Worm (Caenorhabditis elegans) whole organism, L1 larva: Measurements from ENCODE around the gene gck-3.
"Not testable (repeated sequence)": the region's sequence is repeated elsewhere in the genome, so short reads cannot be mapped to it uniquely, and the experiment has no call there.

Source experiments
- C16A3.4 ChIP-seq: fragments of 150-350 bp; optimal IDR thresholded peaks from 2 replicates; lab custom pipeline; 2014; ENCODE audit warnings: missing biosample characterization, missing genetic modification characterization
- C34B4.2 ChIP-seq: sonication (generic microtip); optimal IDR thresholded peaks from 2 replicates; lab custom pipeline; 2017; ENCODE audit warnings: mild to moderate bottlenecking, missing genetic modification characterization, missing compliant biosample characterization
- F16B12.6 ChIP-seq: fragments of 150-350 bp; optimal IDR thresholded peaks from 2 replicates; lab custom pipeline; 2014; ENCODE audit warnings: missing biosample characterization, missing genetic modification characterization
- aha-1 ChIP-seq: fragments of 150-350 bp; optimal IDR thresholded peaks from 2 replicates; lab custom pipeline; 2014; ENCODE audit warnings: missing biosample characterization, missing genetic modification characterization
- ama-1 ChIP-seq: fragments of 150-350 bp; optimal IDR thresholded peaks from 2 replicates; lab custom pipeline; 2014
- blmp-1 ChIP-seq: fragments of 150-350 bp; optimal IDR thresholded peaks from 2 replicates; lab custom pipeline; 2014; ENCODE audit warnings: missing biosample characterization, missing genetic modification characterization
- ceh-88 ChIP-seq: fragments of 200-800 bp; sonication (Bioruptor generic); IDR thresholded peaks from 2 replicates; pipeline ENCODE4 v1.3.6; 2022; ENCODE audit warnings: missing genetic modification characterization, missing compliant biosample characterization
- ceh-90 ChIP-seq: sonication (generic microtip); optimal IDR thresholded peaks from 2 replicates; lab custom pipeline; 2016; ENCODE audit warnings: missing genetic modification characterization, missing compliant biosample characterization
- efl-1 ChIP-seq, 4 experiments: fragments of 150-350 bp; optimal IDR thresholded peaks in 3 of 4; peaks in 1 of 4; 1 replicate in 1 of 4; 2 replicates in 3 of 4; lab custom pipeline; 2014; ENCODE audit warnings: missing biosample characterization in 2 of 4, missing genetic modification characterization in 2 of 4, missing genetic modification reagents in 2 of 4
- elt-2 ChIP-seq: sonication (generic microtip); optimal IDR thresholded peaks from 2 replicates; lab custom pipeline; 2016; ENCODE audit warnings: missing genetic modification characterization, mild to moderate bottlenecking, inconsistent platforms, missing compliant biosample characterization, missing genetic modification reagents
- elt-3 ChIP-seq, 6 experiments: fragments of 150-350 bp in 1 of 6; sonication (generic microtip); optimal IDR thresholded peaks; 2 replicates each; lab custom pipeline; 2017 to 2018; ENCODE audit warnings: missing biosample characterization in 6 of 6, missing genetic modification characterization in 6 of 6, inconsistent platforms in 1 of 6
- fkh-10 ChIP-seq: sonication (generic microtip); optimal IDR thresholded peaks from 2 replicates; lab custom pipeline; 2017; ENCODE audit warnings: missing biosample characterization, missing genetic modification reagents, missing genetic modification characterization
- fkh-4 ChIP-seq: sonication (generic microtip); optimal IDR thresholded peaks from 2 replicates; lab custom pipeline; 2016; ENCODE audit warnings: missing compliant biosample characterization, missing genetic modification characterization, borderline replicate concordance
- hlh-17 ChIP-seq: fragments of 200-800 bp; sonication (Bioruptor generic); optimal IDR thresholded peaks from 2 replicates; lab custom pipeline; 2018; ENCODE audit warnings: missing genetic modification characterization, mild to moderate bottlenecking, missing compliant biosample characterization, moderate library complexity, borderline replicate concordance
- hpl-2 ChIP-seq: fragments of 150-350 bp; optimal IDR thresholded peaks from 2 replicates; lab custom pipeline; 2014; ENCODE audit warnings: missing biosample characterization, missing genetic modification reagents, missing genetic modification characterization
- irx-1 ChIP-seq: sonication (generic microtip); optimal IDR thresholded peaks from 2 replicates; lab custom pipeline; 2016; ENCODE audit warnings: missing genetic modification characterization, missing compliant biosample characterization
- jun-1 ChIP-seq: fragments of 150-350 bp; optimal IDR thresholded peaks from 2 replicates; lab custom pipeline; 2014; ENCODE audit warnings: missing biosample characterization, missing genetic modification reagents, missing genetic modification characterization
- lin-13 ChIP-seq: fragments of 150-350 bp; optimal IDR thresholded peaks from 2 replicates; lab custom pipeline; 2014; ENCODE audit warnings: missing biosample characterization, missing genetic modification reagents, missing genetic modification characterization
- lin-15B ChIP-seq: fragments of 150-350 bp; sonication (generic microtip); optimal IDR thresholded peaks from 3 replicates; lab custom pipeline; 2014; ENCODE audit warnings: missing biosample characterization, missing genetic modification characterization
- lir-3 ChIP-seq: sonication (generic microtip); optimal IDR thresholded peaks from 2 replicates; lab custom pipeline; 2016; ENCODE audit warnings: mild to moderate bottlenecking, missing genetic modification characterization, moderate library complexity, missing compliant biosample characterization; ENCODE audit not compliant: poor library complexity
- lsy-2 ChIP-seq, 2 experiments: fragments of 150-350 bp; optimal IDR thresholded peaks; 2 replicates each; lab custom pipeline; 2014; ENCODE audit warnings: missing biosample characterization in 2 of 2, missing genetic modification characterization in 2 of 2
- mef-2 ChIP-seq: fragments of 150-350 bp; optimal IDR thresholded peaks from 2 replicates; lab custom pipeline; 2014; ENCODE audit warnings: missing biosample characterization, missing genetic modification characterization
- nhr-11 ChIP-seq: fragments of 150-350 bp; optimal IDR thresholded peaks from 2 replicates; lab custom pipeline; 2014; ENCODE audit warnings: missing biosample characterization, missing genetic modification characterization
- nhr-12 ChIP-seq: sonication (generic microtip); optimal IDR thresholded peaks from 2 replicates; lab custom pipeline; 2017; ENCODE audit warnings: missing biosample characterization, missing genetic modification characterization
- nhr-237 ChIP-seq: fragments of 150-350 bp; optimal IDR thresholded peaks from 2 replicates; lab custom pipeline; 2014; ENCODE audit warnings: missing biosample characterization, missing genetic modification characterization
- nhr-28 ChIP-seq: fragments of 150-350 bp; optimal IDR thresholded peaks from 2 replicates; lab custom pipeline; 2014; ENCODE audit warnings: missing biosample characterization, missing genetic modification characterization
- nhr-47 ChIP-seq: sonication (generic microtip); optimal IDR thresholded peaks from 2 replicates; lab custom pipeline; 2016; ENCODE audit warnings: mild to moderate bottlenecking, missing genetic modification characterization, moderate library complexity, missing compliant biosample characterization
- nhr-76 ChIP-seq: sonication (generic microtip); optimal IDR thresholded peaks from 2 replicates; lab custom pipeline; 2017; ENCODE audit warnings: missing biosample characterization, missing genetic modification characterization
- nhr-77 ChIP-seq: fragments of 150-350 bp; optimal IDR thresholded peaks from 2 replicates; lab custom pipeline; 2014; ENCODE audit warnings: missing biosample characterization, missing genetic modification characterization
- nhr-84 ChIP-seq: sonication (generic microtip); optimal IDR thresholded peaks from 2 replicates; lab custom pipeline; 2017; ENCODE audit warnings: missing biosample characterization, missing genetic modification characterization
- nhr-90 ChIP-seq: sonication (generic microtip); optimal IDR thresholded peaks from 2 replicates; lab custom pipeline; 2016; ENCODE audit warnings: mild to moderate bottlenecking, missing genetic modification characterization, missing compliant biosample characterization; ENCODE audit not compliant: poor library complexity
- rnt-1 ChIP-seq: sonication (generic microtip); optimal IDR thresholded peaks from 2 replicates; lab custom pipeline; 2016; ENCODE audit warnings: mild to moderate bottlenecking, missing genetic modification characterization, moderate library complexity, missing compliant biosample characterization
- skn-1 ChIP-seq: fragments of 150-350 bp; optimal IDR thresholded peaks from 2 replicates; lab custom pipeline; 2014; ENCODE audit warnings: missing biosample characterization, missing genetic modification characterization
- snu-23 ChIP-seq: sonication (generic microtip); optimal IDR thresholded peaks from 2 replicates; lab custom pipeline; 2016; ENCODE audit warnings: missing genetic modification characterization, missing compliant biosample characterization
- sox-4 ChIP-seq: sonication (generic microtip); optimal IDR thresholded peaks from 2 replicates; lab custom pipeline; 2016; ENCODE audit warnings: missing genetic modification characterization, missing compliant biosample characterization
- swsn-7 ChIP-seq: sonication (generic microtip); optimal IDR thresholded peaks from 2 replicates; lab custom pipeline; 2016; ENCODE audit warnings: missing genetic modification characterization, missing compliant biosample characterization
- tbx-2 ChIP-seq: sonication (generic microtip); optimal IDR thresholded peaks from 2 replicates; lab custom pipeline; 2016; ENCODE audit warnings: missing genetic modification characterization, missing compliant biosample characterization
- vab-15 ChIP-seq: sonication (generic microtip); optimal IDR thresholded peaks from 2 replicates; lab custom pipeline; 2017; ENCODE audit warnings: missing genotype, mild to moderate bottlenecking, missing genetic modification characterization, missing compliant biosample characterization
- xbp-1 ChIP-seq: sonication (generic microtip); optimal IDR thresholded peaks from 2 replicates; lab custom pipeline; 2016; ENCODE audit warnings: missing genetic modification characterization, missing compliant biosample characterization
- zag-1 ChIP-seq: fragments of 150-350 bp; optimal IDR thresholded peaks from 2 replicates; lab custom pipeline; 2014; ENCODE audit warnings: missing biosample characterization, missing genetic modification characterization
- zip-4 ChIP-seq: fragments of 200-800 bp; sonication (Bioruptor generic); optimal IDR thresholded peaks from 2 replicates; lab custom pipeline; 2018; ENCODE audit warnings: mild to moderate bottlenecking, missing genetic modification characterization, moderate library complexity, missing compliant biosample characterization
- ztf-11 ChIP-seq, 2 experiments: sonication (generic microtip); optimal IDR thresholded peaks; 2 replicates each; lab custom pipeline; 2016 to 2017; ENCODE audit warnings: missing genetic modification characterization in 2 of 2, missing biosample characterization in 1 of 2, missing compliant biosample characterization in 1 of 2
- ztf-4 ChIP-seq: fragments of 150-350 bp; optimal IDR thresholded peaks from 2 replicates; lab custom pipeline; 2014; ENCODE audit warnings: missing biosample characterization, missing genetic modification characterization

Gene gck-3

ce11 chrV:17931795-17932194 lies 34.9 kb downstream of the gck-3 start:
- TF ChIP-seq efl-1 (optimal IDR thresholded peaks at IDR 0.05; lab: Kevin White, UChicago) (no peak), efl-1 (GFP tag; optimal IDR thresholded peaks at IDR 0.05 in 1 of 2; lab: Kevin White, UChicago) (peak in 1 of 2 experiments; percentile 69), nhr-84 (tag; lab: Kevin White, UChicago) (no peak), ceh-90 (tag; lab: Kevin White, UChicago) (no peak)

- TF ChIP-seq ztf-4 (no peak), lin-13 (no peak), mef-2 (tag; lab: Kevin White, UChicago) (no peak), snu-23 (GFP tag; lab: Kevin White, UChicago) (no peak), F16B12.6 (tag; lab: Kevin White, UChicago) (no peak)
- TF ChIP-seq, all 84 proteins: peak for 0
These were observed 38.5 kb downstream of the gck-3 start for ce11 chrV:17928128-17928527.

DNA sequence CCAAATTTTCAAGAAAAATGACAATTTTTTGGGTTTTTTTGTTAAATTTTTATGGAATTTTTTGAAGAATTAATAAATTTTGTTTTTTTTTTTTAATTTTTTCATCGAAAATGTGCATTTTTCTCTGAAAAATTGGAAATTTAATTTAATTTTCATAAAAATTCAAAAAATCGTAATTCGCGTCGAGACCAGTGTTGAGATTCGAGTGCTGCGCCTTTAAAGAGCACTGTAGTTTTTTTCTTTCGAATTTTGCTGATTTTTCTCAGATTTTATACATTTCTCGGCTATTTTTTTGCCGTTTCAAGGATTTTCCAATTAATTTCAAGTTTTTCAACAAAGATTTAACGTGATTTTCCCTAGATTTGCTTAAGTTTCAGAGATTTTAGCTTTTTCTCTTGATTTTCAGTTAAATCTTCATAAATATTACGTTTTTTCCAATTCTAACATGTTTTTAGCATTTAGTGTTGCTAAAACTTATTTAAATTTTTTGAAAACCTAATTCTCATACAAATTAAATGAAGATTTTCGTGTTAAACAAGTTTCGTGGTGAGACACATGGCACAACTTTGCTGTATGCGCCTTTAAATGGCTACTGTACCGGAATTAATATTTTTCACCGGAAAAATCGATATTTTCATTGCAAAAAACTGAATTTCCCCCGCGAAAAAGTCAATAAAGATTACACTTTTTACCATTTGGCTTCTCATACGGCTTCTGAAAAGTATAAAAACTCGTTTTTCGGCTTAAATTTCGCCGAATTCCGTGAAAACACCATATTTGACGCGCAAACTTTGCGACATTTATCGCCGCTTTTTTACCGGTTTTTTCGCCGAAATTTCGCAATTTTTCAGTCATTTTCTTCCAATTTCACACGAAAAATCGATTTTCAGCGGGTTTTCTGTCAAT lies 42.3 kb downstream of the gck-3 start, which contains the start of gene usp-50:
usp-50 (plus strand) TSS at position 822 of the 906 bp plus-strand sequence.
- peak; percentile 38 for TF ChIP-seq F16B12.6 (tag; lab: Kevin White, UChicago)
- TF ChIP-seq efl-1 (optimal IDR thresholded peaks at IDR 0.05; lab: Kevin White, UChicago): not testable (repeated sequence)
- peak in 1 of 2 experiments; percentile 20 for TF ChIP-seq efl-1 (GFP tag; optimal IDR thresholded peaks at IDR 0.05 in 1 of 2; lab: Kevin White, UChicago)

DNA sequence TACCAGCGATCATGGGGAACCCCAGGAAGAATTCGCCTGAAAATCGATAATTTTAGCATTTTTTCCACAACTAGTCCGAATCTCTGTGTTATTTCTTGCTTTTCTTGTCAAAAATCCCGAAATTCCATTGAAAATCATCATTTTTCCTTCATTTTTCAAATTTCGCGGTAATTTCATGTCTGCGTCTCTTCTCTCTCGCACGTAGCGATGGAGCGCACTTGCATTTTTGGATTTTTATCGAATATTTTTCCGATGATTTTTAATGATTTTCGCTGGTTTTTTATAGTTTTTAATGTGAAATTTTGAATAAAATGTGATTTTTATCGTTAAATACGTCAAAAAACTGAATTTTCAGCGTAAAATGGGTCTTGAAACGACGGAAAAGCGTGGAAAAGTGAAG lies 45.2 kb downstream of the gck-3 start, which contains the start of gene E01B7.2:
E01B7.2 (plus strand) TSS at position 350 of the 400 bp plus-strand sequence.
- peak; percentile 36 for TF ChIP-seq ama-1
- no peak for TF ChIP-seq lir-3 (tag; lab: Kevin White, UChicago)
- no peak for TF ChIP-seq nhr-12 (tag; lab: Kevin White, UChicago)
- TF ChIP-seq irx-1 (tag; lab: Kevin White, UChicago): peak; percentile 67
- peak; percentile 18 for TF ChIP-seq fkh-10 (GFP tag; lab: Kevin White, UChicago)
- peak; percentile 41 for TF ChIP-seq nhr-77
- peak; percentile 26 for TF ChIP-seq elt-2 (tag; lab: Kevin White, UChicago)
- TF ChIP-seq rnt-1 (tag; lab: Kevin White, UChicago): peak; percentile 90
- TF ChIP-seq ceh-90 (tag; lab: Kevin White, UChicago): peak; percentile 12
- peak in 2 of 6 experiments; percentile 68 to 77 for TF ChIP-seq elt-3 (tag; optimal IDR thresholded peaks at IDR 0.05; lab: Kevin White, UChicago)
- no peak for TF ChIP-seq zag-1 (tag; lab: Kevin White, UChicago)
- TF ChIP-seq xbp-1 (tag; lab: Kevin White, UChicago): peak; percentile 81
- peak; percentile 8 for TF ChIP-seq hpl-2
- TF ChIP-seq nhr-47 (tag; lab: Kevin White, UChicago): peak; percentile 91
- peak; percentile 71 for TF ChIP-seq C16A3.4 (tag; lab: Kevin White, UChicago)
- peak; percentile 81 for TF ChIP-seq nhr-11 (tag; lab: Kevin White, UChicago)
- TF ChIP-seq nhr-28 (tag; lab: Kevin White, UChicago): no peak
- TF ChIP-seq fkh-4 (tag; lab: Kevin White, UChicago): no peak
- peak; percentile 33; the same call in 1 of the 2 replicates for TF ChIP-seq ceh-88
- peak; percentile 86 for TF ChIP-seq tbx-2
- TF ChIP-seq lsy-2 (tag; optimal IDR thresholded peaks at IDR 0.05; lab: Kevin White, UChicago): peak; percentile 90 to 91
- peak; percentile 83 for TF ChIP-seq swsn-7
- TF ChIP-seq lin-15B (tag; lab: Kevin White, UChicago): peak; percentile 76
- no peak for TF ChIP-seq vab-15
- peak; percentile 74 for TF ChIP-seq blmp-1 (tag; lab: Kevin White, UChicago)
- peak; percentile 5 for TF ChIP-seq nhr-237 (tag; lab: Kevin White, UChicago)
- no peak for TF ChIP-seq hlh-17
- peak; percentile 40 for TF ChIP-seq sox-4 (tag; lab: Kevin White, UChicago)
- TF ChIP-seq nhr-76 (tag; lab: Kevin White, UChicago): no peak
- TF ChIP-seq aha-1 (tag; lab: Kevin White, UChicago): peak; percentile 32
- TF ChIP-seq C34B4.2 (tag; lab: Kevin White, UChicago): no peak
- TF ChIP-seq jun-1: peak; percentile 68
- TF ChIP-seq ztf-11 (tag; optimal IDR thresholded peaks at IDR 0.05; lab: Kevin White, UChicago): peak in 1 of 2 experiments; percentile 52
- TF ChIP-seq zip-4 (GFP tag; lab: Kevin White, UChicago): peak; percentile 53
- TF ChIP-seq ztf-4: peak; percentile 30
- peak; percentile 90 for TF ChIP-seq snu-23 (GFP tag; lab: Kevin White, UChicago)
- peak; percentile 72 for TF ChIP-seq lin-13
- peak; percentile 82 for TF ChIP-seq nhr-90 (tag; lab: Kevin White, UChicago)
- TF ChIP-seq skn-1: peak; percentile 99
